Fruit fly (Drosophila melanogaster) whole organism, embryonic: ENCODE results near the gene Ogdh.

Experiments used
- Ada2b ChIP-seq: fragments of 200-800 bp; sonication (Bioruptor generic); IDR thresholded peaks from 2 replicates; pipeline ENCODE4 v1.3.6; 2022; ENCODE audit warnings: missing biosample characterization, missing genetic modification characterization
- CG10274 ChIP-seq: fragments of 200-800 bp; sonication (Bioruptor generic); optimal IDR thresholded peaks from 3 replicates; lab custom pipeline; 2017; ENCODE audit warnings: missing biosample characterization, mild to moderate bottlenecking, missing genetic modification characterization
- CG11093 ChIP-seq: fragments of 200-800 bp; sonication (Bioruptor generic); IDR thresholded peaks from 3 replicates; pipeline ENCODE4 v1.3.6; 2022; ENCODE audit warnings: missing biosample characterization, missing genetic modification characterization
- CG11504 ChIP-seq: fragments of 200-800 bp; sonication (Bioruptor generic); optimal IDR thresholded peaks from 3 replicates; lab custom pipeline; 2019; ENCODE audit warnings: missing biosample characterization, mild to moderate bottlenecking, missing genetic modification characterization, moderate library complexity
- CG12769 ChIP-seq: fragments of 200-800 bp; sonication (Bioruptor generic); optimal IDR thresholded peaks from 2 replicates; lab custom pipeline; 2019; ENCODE audit warnings: missing biosample characterization, mild to moderate bottlenecking, missing genetic modification characterization, moderate library complexity
- CG14441 ChIP-seq: fragments of 200-800 bp; sonication (Bioruptor generic); IDR thresholded peaks from 2 replicates; pipeline ENCODE4 v1.3.6; 2022; ENCODE audit warnings: missing biosample characterization, missing genetic modification characterization
- CG15073 ChIP-seq: fragments of 200-800 bp; sonication (Bioruptor generic); optimal IDR thresholded peaks from 2 replicates; lab custom pipeline; 2016; ENCODE audit warnings: missing biosample characterization, missing genetic modification characterization
- CG1529 ChIP-seq: fragments of 200-800 bp; sonication (Bioruptor generic); optimal IDR thresholded peaks from 3 replicates; lab custom pipeline; 2018; ENCODE audit warnings: missing biosample characterization, missing genetic modification characterization
- CG1647 ChIP-seq: fragments of 200-800 bp; sonication (Bioruptor generic); optimal IDR thresholded peaks from 3 replicates; lab custom pipeline; 2016; ENCODE audit warnings: missing biosample characterization, missing genetic modification characterization
- CG17385 ChIP-seq: fragments of 200-800 bp; sonication (Bioruptor generic); optimal IDR thresholded peaks from 3 replicates; lab custom pipeline; 2018; ENCODE audit warnings: missing biosample characterization, mild to moderate bottlenecking, missing genetic modification characterization
- CG2116 ChIP-seq: fragments of 200-800 bp; sonication (Bioruptor generic); optimal IDR thresholded peaks from 3 replicates; lab custom pipeline; 2018; ENCODE audit warnings: missing biosample characterization, mild to moderate bottlenecking, missing genetic modification characterization
- CG31388 ChIP-seq: fragments of 200-800 bp; sonication (Bioruptor generic); optimal IDR thresholded peaks from 2 replicates; lab custom pipeline; 2016; ENCODE audit warnings: missing biosample characterization, missing genetic modification characterization
- CG34376 ChIP-seq: fragments of 200-800 bp; sonication (Bioruptor generic); optimal IDR thresholded peaks from 2 replicates; lab custom pipeline; 2018; ENCODE audit warnings: missing biosample characterization, mild to moderate bottlenecking, missing genetic modification characterization
- CG3726 ChIP-seq: fragments of 200-800 bp; sonication (Bioruptor generic); IDR thresholded peaks from 3 replicates; pipeline ENCODE4, ENCODE4 v1.3.6; 2022; ENCODE audit warnings: missing biosample characterization, missing genetic modification characterization
- CG3995 ChIP-seq: fragments of 200-800 bp; sonication (Bioruptor generic); optimal IDR thresholded peaks from 3 replicates; lab custom pipeline; 2016; ENCODE audit warnings: missing biosample characterization, missing genetic modification characterization
- CG6654 ChIP-seq: fragments of 200-800 bp; sonication (Bioruptor generic); optimal IDR thresholded peaks from 2 replicates; lab custom pipeline; 2017; ENCODE audit warnings: missing biosample characterization, mild to moderate bottlenecking, missing genetic modification characterization
- CG6689 ChIP-seq: fragments of 200-800 bp; sonication (Bioruptor generic); IDR thresholded peaks from 2 replicates; pipeline ENCODE4 v1.3.6; 2022; ENCODE audit warnings: missing biosample characterization, missing genetic modification characterization
- CG6765 ChIP-seq: fragments of 200-800 bp; sonication (Bioruptor generic); optimal IDR thresholded peaks from 3 replicates; lab custom pipeline; 2017; ENCODE audit warnings: missing biosample characterization, mild to moderate bottlenecking, missing genetic modification characterization
- CG7357 ChIP-seq: fragments of 200-800 bp; sonication (Bioruptor generic); IDR thresholded peaks from 3 replicates; pipeline ENCODE4 v1.3.6; 2022; ENCODE audit warnings: missing biosample characterization, missing genetic modification characterization
- CG7556 ChIP-seq: fragments of 200-800 bp; sonication (Bioruptor generic); optimal IDR thresholded peaks from 2 replicates; lab custom pipeline; 2017; ENCODE audit warnings: missing biosample characterization, mild to moderate bottlenecking, missing genetic modification characterization
- CG7928 ChIP-seq: fragments of 200-800 bp; sonication (Bioruptor generic); optimal IDR thresholded peaks from 2 replicates; lab custom pipeline; 2017; ENCODE audit warnings: missing biosample characterization, mild to moderate bottlenecking, missing genetic modification characterization
- Dad ChIP-seq: fragments of 200-800 bp; sonication (Bioruptor generic); optimal IDR thresholded peaks from 3 replicates; lab custom pipeline; 2016; ENCODE audit warnings: missing biosample characterization, missing genetic modification characterization
- Doc2 ChIP-seq: fragments of 200-800 bp; sonication (Bioruptor generic); IDR thresholded peaks from 2 replicates; pipeline ENCODE4 v1.3.6; 2022; ENCODE audit warnings: missing biosample characterization, missing genetic modification characterization
- Dp ChIP-seq: fragments of 200-800 bp; sonication (Bioruptor generic); optimal IDR thresholded peaks from 2 replicates; lab custom pipeline; 2018; ENCODE audit warnings: missing biosample characterization, mild to moderate bottlenecking, missing genetic modification characterization, moderate library complexity
- HLH54F ChIP-seq: fragments of 200-800 bp; sonication (Bioruptor generic); optimal IDR thresholded peaks from 3 replicates; lab custom pipeline; 2016; ENCODE audit warnings: missing biosample characterization, missing genetic modification characterization
- Hand ChIP-seq: fragments of 200-800 bp; sonication (Bioruptor generic); optimal IDR thresholded peaks from 2 replicates; lab custom pipeline; 2017; ENCODE audit warnings: mild to moderate bottlenecking, missing biosample characterization, missing genetic modification reagents, missing genetic modification characterization
- HmgZ ChIP-seq: fragments of 200-800 bp; sonication (Bioruptor generic); optimal IDR thresholded peaks from 2 replicates; lab custom pipeline; 2018; ENCODE audit warnings: missing biosample characterization, mild to moderate bottlenecking, missing genetic modification characterization
- Ravus ChIP-seq: fragments of 200-800 bp; sonication (Bioruptor generic); IDR thresholded peaks from 2 replicates; pipeline ENCODE4 v1.3.6; 2022; ENCODE audit warnings: missing biosample characterization, missing genetic modification characterization
- Sry-δ ChIP-seq: fragments of 200-800 bp; sonication (Bioruptor generic); optimal IDR thresholded peaks from 2 replicates; lab custom pipeline; 2016; ENCODE audit warnings: missing biosample characterization, missing genetic modification characterization
- Stat92E ChIP-seq, 3 experiments: fragments of >200 bp in 2 of 3; fragments of 200-800 bp in 1 of 3; sonication (Bioruptor generic) in 1 of 3; optimal IDR thresholded peaks; 2 replicates each; lab custom pipeline; 2017 to 2019; ENCODE audit warnings: missing biosample characterization in 3 of 3, missing genetic modification characterization in 3 of 3, mild to moderate bottlenecking in 1 of 3, moderate library complexity in 1 of 3
- Vsx1 ChIP-seq: fragments of 200-800 bp; sonication (Bioruptor generic); optimal IDR thresholded peaks from 2 replicates; lab custom pipeline; 2017; ENCODE audit warnings: missing biosample characterization, mild to moderate bottlenecking, missing genetic modification characterization, missing genetic modification reagents
- br ChIP-seq: fragments of >200 bp; optimal IDR thresholded peaks from 2 replicates; lab custom pipeline; 2017
- ci ChIP-seq: fragments of 200-800 bp; sonication (Bioruptor generic); IDR thresholded peaks from 3 replicates; pipeline ENCODE4 v1.3.6; 2022; ENCODE audit warnings: missing biosample characterization, missing genetic modification characterization
- crol ChIP-seq: fragments of 200-800 bp; sonication (Bioruptor generic); IDR thresholded peaks from 2 replicates; pipeline ENCODE4 v1.3.6; 2022; ENCODE audit warnings: missing biosample characterization, missing genetic modification characterization
- grau ChIP-seq: fragments of 200-800 bp; optimal IDR thresholded peaks from 3 replicates; lab custom pipeline; 2019; ENCODE audit warnings: missing biosample characterization, mild to moderate bottlenecking, missing genetic modification characterization, moderate library complexity
- grn ChIP-seq: fragments of 200-800 bp; sonication (Bioruptor generic); optimal IDR thresholded peaks from 3 replicates; lab custom pipeline; 2017; ENCODE audit warnings: missing biosample characterization, missing genetic modification characterization
- gsb ChIP-seq: fragments of 200-800 bp; sonication (Bioruptor generic); IDR thresholded peaks from 2 replicates; pipeline ENCODE4 v1.3.6; 2022; ENCODE audit warnings: missing biosample characterization, missing genetic modification characterization
- her ChIP-seq: fragments of 200-800 bp; sonication (Bioruptor generic); optimal IDR thresholded peaks from 2 replicates; lab custom pipeline; 2016; ENCODE audit warnings: missing biosample characterization, missing genetic modification characterization
- jumu ChIP-seq: fragments of 200-800 bp; sonication (Bioruptor generic); optimal IDR thresholded peaks from 3 replicates; lab custom pipeline; 2016; ENCODE audit warnings: missing biosample characterization, missing genetic modification characterization
- lola ChIP-seq, 3 experiments: fragments of >200 bp in 2 of 3; fragments of 200-800 bp in 1 of 3; sonication (Bioruptor generic) in 1 of 3; optimal IDR thresholded peaks; 2 replicates each; lab custom pipeline; 2017 to 2019; ENCODE audit warnings: missing biosample characterization in 3 of 3, missing genetic modification characterization in 3 of 3, mild to moderate bottlenecking in 1 of 3, moderate library complexity in 1 of 3
- pan ChIP-seq, 4 experiments: fragments of >200 bp in 3 of 4; fragments of 200-800 bp in 1 of 4; sonication (Bioruptor generic) in 1 of 4; optimal IDR thresholded peaks in 3 of 4; IDR thresholded peaks in 1 of 4; 2 replicates each; pipeline versions ENCODE4 v1.3.6 to Lab custom; 2017 to 2022; ENCODE audit warnings: missing biosample characterization in 2 of 4, missing genetic modification characterization in 2 of 4, mixed read lengths in 1 of 4
- pfk ChIP-seq: fragments of 200-800 bp; sonication (Bioruptor generic); optimal IDR thresholded peaks from 2 replicates; lab custom pipeline; 2018; ENCODE audit warnings: missing biosample characterization, mild to moderate bottlenecking, missing genetic modification characterization, moderate library complexity
- pzg ChIP-seq: fragments of 200-800 bp; sonication (Bioruptor generic); optimal IDR thresholded peaks from 3 replicates; lab custom pipeline; 2018; ENCODE audit warnings: missing biosample characterization, mild to moderate bottlenecking, missing genetic modification characterization, moderate library complexity
- rib ChIP-seq: fragments of 200-800 bp; sonication (Bioruptor generic); IDR thresholded peaks from 2 replicates; pipeline ENCODE4 v1.3.6; 2022; ENCODE audit warnings: missing biosample characterization, missing genetic modification characterization
- row ChIP-seq: fragments of 200-800 bp; sonication (Bioruptor generic); IDR thresholded peaks from 3 replicates; pipeline ENCODE4 v1.3.6; 2022; ENCODE audit warnings: missing biosample characterization, missing genetic modification characterization
- trh ChIP-seq: fragments of 200-800 bp; sonication (Bioruptor generic); optimal IDR thresholded peaks from 2 replicates; lab custom pipeline; 2016; ENCODE audit warnings: missing biosample characterization, missing genetic modification characterization
- wek ChIP-seq: fragments of 200-800 bp; sonication (Bioruptor generic); optimal IDR thresholded peaks from 3 replicates; lab custom pipeline; 2018; ENCODE audit warnings: missing biosample characterization, mild to moderate bottlenecking, missing genetic modification characterization, moderate library complexity
- yki ChIP-seq: fragments of >200 bp; optimal IDR thresholded peaks from 3 replicates; lab custom pipeline; 2018
- z ChIP-seq: fragments of 200-800 bp; sonication (Bioruptor generic); IDR thresholded peaks from 3 replicates; pipeline ENCODE4 v1.3.6; 2022; ENCODE audit warnings: missing biosample characterization, missing genetic modification characterization
- zen ChIP-seq: fragments of 200-800 bp; sonication (Bioruptor generic); optimal IDR thresholded peaks from 3 replicates; lab custom pipeline; 2018; ENCODE audit warnings: missing biosample characterization, mild to moderate bottlenecking, missing genetic modification characterization, moderate library complexity

Gene Ogdh

DNA sequence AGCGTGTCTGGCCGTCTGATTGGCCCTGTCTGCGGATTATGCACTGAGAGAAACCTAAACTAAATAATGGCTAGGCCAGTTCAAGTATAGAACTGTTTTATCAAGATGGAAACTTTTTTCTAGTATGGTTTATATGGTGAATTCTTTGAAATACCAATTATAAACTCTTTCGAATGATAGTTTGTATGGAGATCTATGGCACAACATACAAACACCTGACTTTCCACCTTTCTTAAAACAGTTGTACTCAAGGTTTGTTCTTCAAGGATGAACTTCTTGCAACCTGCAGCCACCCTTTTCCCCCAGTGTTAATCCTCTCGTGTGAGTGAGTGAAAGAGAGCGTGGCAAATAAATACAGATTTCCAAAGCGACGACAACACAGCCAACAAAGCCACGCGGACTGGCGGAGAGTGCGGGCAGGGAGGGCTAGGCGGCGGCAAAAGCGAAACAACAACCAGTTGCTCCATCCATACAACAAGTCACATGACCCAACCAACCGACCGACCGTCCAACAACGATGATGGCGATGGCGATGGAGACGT is 49.7 kb downstream of the Ogdh start (continued):
- TF ChIP-seq grau (tag; lab: Kevin White, UChicago) (peak; percentile 91), ci (GFP tag; lab: Robert Waterston, UW) (peak; percentile 57; the same call in 1 of the 3 replicates), CG3995 (peak; percentile 7), Doc2 (peak; percentile 50; the same call in 1 of the 2 replicates), zen (tag; lab: Kevin White, UChicago) (peak; percentile 29), Dp (GFP tag; lab: Kevin White, UChicago) (no peak), CG3726 (GFP tag; lab: Robert Waterston, UW) (peak; percentile 76; the same call in 2 of the 3 replicates), Sry-δ (GFP tag; lab: Kevin White, UChicago) (peak; percentile 52), CG11093 (GFP tag; lab: Robert Waterston, UW) (peak; percentile 86), CG31388 (peak; percentile 80), crol (GFP tag; lab: Robert Waterston, UW) (peak; percentile 89), Vsx1 (GFP tag; lab: Kevin White, UChicago) (peak; percentile 58), z (GFP tag; lab: Robert Waterston, UW) (no peak), Hand (GFP tag; lab: Kevin White, UChicago) (peak; percentile 76), CG2116 (peak; percentile 48), CG12769 (peak; percentile 66), Ada2b (peak; percentile 84), br (lab: Kevin White, UChicago) (no peak), CG6765 (GFP tag; lab: Kevin White, UChicago) (peak; percentile 75), Ravus (peak; percentile 61), lola (GFP tag; optimal IDR thresholded peaks at IDR 0.05; lab: Kevin White, UChicago) (peak in 1 of 3 experiments; percentile 61), CG17385 (GFP tag; lab: Kevin White, UChicago) (peak; percentile 83), jumu (GFP tag; lab: Kevin White, UChicago) (peak; percentile 90), HmgZ (tag; lab: Kevin White, UChicago) (peak; percentile 80), wek (GFP tag; lab: Kevin White, UChicago) (peak; percentile 38), CG6689 (GFP tag; lab: Robert Waterston, UW) (peak; percentile 89), CG7928 (GFP tag; lab: Kevin White, UChicago) (peak; percentile 29), CG10274 (GFP tag; lab: Kevin White, UChicago) (peak; percentile 82), trh (GFP tag; lab: Kevin White, UChicago) (peak; percentile 17), CG7556 (GFP tag; lab: Kevin White, UChicago) (peak; percentile 93), CG1529 (peak; percentile 70), grn (GFP tag; lab: Kevin White, UChicago) (peak; percentile 49), rib (GFP tag; lab: Robert Waterston, UW) (peak; percentile 67; the same call in 1 of the 2 replicates), CG1647 (GFP tag; lab: Kevin White, UChicago) (peak; percentile 86), CG7357 (GFP tag; lab: Robert Waterston, UW) (peak; percentile 83), pzg (GFP tag; lab: Kevin White, UChicago) (no peak), CG15073 (peak; percentile 35), her (peak; percentile 87), pan (optimal IDR thresholded peaks at IDR 0.05; lab: Kevin White, UChicago) (no peak), pan (GFP tag; optimal IDR thresholded peaks at IDR 0.05 in 1 of 2, IDR thresholded peaks at IDR 0.05 in 1 of 2) (peak in 1 of 2 experiments; percentile 89), CG11504 (peak; percentile 93), gsb (GFP tag; lab: Robert Waterston, UW) (peak; percentile 79), Dad (GFP tag; lab: Kevin White, UChicago) (peak; percentile 84), CG6654 (GFP tag; lab: Kevin White, UChicago) (peak; percentile 38), row (GFP tag; lab: Robert Waterston, UW) (peak; percentile 83), HLH54F (GFP tag; lab: Kevin White, UChicago) (peak; percentile 89), pfk (GFP tag; lab: Kevin White, UChicago) (no peak), Stat92E (GFP tag; optimal IDR thresholded peaks at IDR 0.05; lab: Kevin White, UChicago) (no peak), CG34376 (GFP tag; lab: Kevin White, UChicago) (peak; percentile 61), yki (no peak), CG14441 (GFP tag; lab: Robert Waterston, UW) (peak; percentile 88)
